Worm (Caenorhabditis elegans) whole organism, young adult: ENCODE data around the gene R13A1.5.

Experiments
- B0261.1 ChIP-seq: sonication (generic microtip); optimal IDR thresholded peaks from 2 replicates; lab custom pipeline; 2016; ENCODE audit warnings: mild to moderate bottlenecking, missing genetic modification characterization, moderate library complexity, missing compliant biosample characterization
- B0336.3 ChIP-seq: fragments of 200-800 bp; sonication (Bioruptor generic); IDR thresholded peaks from 2 replicates; pipeline ENCODE4 v1.3.6; 2022; ENCODE audit warnings: missing genetic modification characterization, missing compliant biosample characterization
- C17E4.6 ChIP-seq: fragments of 200-800 bp; sonication (Bioruptor generic); IDR thresholded peaks from 2 replicates; pipeline ENCODE4 v1.3.6; 2022; ENCODE audit warnings: missing genetic modification reagents, missing genetic modification characterization, missing compliant biosample characterization
- F10E7.11 ChIP-seq: sonication (generic microtip); optimal IDR thresholded peaks from 2 replicates; lab custom pipeline; 2017; ENCODE audit warnings: mild to moderate bottlenecking, missing genetic modification characterization, moderate library complexity, missing compliant biosample characterization
- F22D6.2 ChIP-seq: sonication (generic microtip); optimal IDR thresholded peaks from 2 replicates; lab custom pipeline; 2016; ENCODE audit warnings: mild to moderate bottlenecking, missing genetic modification characterization, missing compliant biosample characterization
- F39B2.1 ChIP-seq: fragments of 200-800 bp; sonication (Bioruptor generic); IDR thresholded peaks from 2 replicates; pipeline ENCODE4 v1.3.6; 2022; ENCODE audit warnings: missing genetic modification reagents, missing genetic modification characterization, missing compliant biosample characterization
- F49E8.2 ChIP-seq: sonication (generic microtip); optimal IDR thresholded peaks from 3 replicates; lab custom pipeline; 2017; ENCODE audit warnings: missing genetic modification characterization, mild to moderate bottlenecking, missing compliant biosample characterization, antibody characterized with exemption, moderate library complexity; ENCODE audit not compliant: insufficient read depth
- F57A8.1 ChIP-seq: fragments of 200-800 bp; sonication (Bioruptor generic); optimal IDR thresholded peaks from 2 replicates; lab custom pipeline; 2018; ENCODE audit warnings: mild to moderate bottlenecking, missing genetic modification characterization, moderate library complexity, missing compliant biosample characterization
- T07F8.4 ChIP-seq: sonication (generic microtip); optimal IDR thresholded peaks from 2 replicates; lab custom pipeline; 2016; ENCODE audit warnings: mild to moderate bottlenecking, missing genetic modification characterization, moderate library complexity, missing compliant biosample characterization
- Y67H2A.10 ChIP-seq: fragments of 200-800 bp; sonication (Bioruptor generic); conservative IDR thresholded peaks from 2 replicates; pipeline ENCODE4 v1.3.6; 2022; ENCODE audit warnings: missing genetic modification reagents, missing genetic modification characterization, missing compliant biosample characterization
- ZK185.1 ChIP-seq: sonication (generic microtip); optimal IDR thresholded peaks from 2 replicates; lab custom pipeline; 2016; ENCODE audit warnings: mild to moderate bottlenecking, missing genetic modification characterization, missing compliant biosample characterization; ENCODE audit not compliant: poor library complexity, severe bottlenecking
- aptf-2 ChIP-seq: fragments of 200-800 bp; sonication (Bioruptor generic); conservative IDR thresholded peaks from 2 replicates; pipeline ENCODE4 v1.3.6; 2022; ENCODE audit warnings: missing genetic modification reagents, missing genetic modification characterization, missing compliant biosample characterization
- attf-3 ChIP-seq: fragments of 200-800 bp; sonication (Bioruptor generic); conservative IDR thresholded peaks from 2 replicates; pipeline ENCODE4 v1.3.6; 2022; ENCODE audit warnings: missing genetic modification reagents, missing genetic modification characterization, missing compliant biosample characterization
- attf-5 ChIP-seq: fragments of 200-800 bp; sonication (Bioruptor generic); optimal IDR thresholded peaks from 2 replicates; lab custom pipeline; 2018; ENCODE audit warnings: mild to moderate bottlenecking, missing genetic modification characterization, missing compliant biosample characterization
- ccch-3 ChIP-seq: fragments of 200-800 bp; sonication (Bioruptor generic); optimal IDR thresholded peaks from 2 replicates; lab custom pipeline; 2018; ENCODE audit warnings: mild to moderate bottlenecking, missing genetic modification characterization, missing compliant biosample characterization
- ceh-100 ChIP-seq: fragments of 200-800 bp; sonication (Bioruptor generic); IDR thresholded peaks from 2 replicates; pipeline ENCODE4 v1.3.6; 2022; ENCODE audit warnings: missing genetic modification reagents, missing genetic modification characterization, missing compliant biosample characterization
- die-1 ChIP-seq: sonication (generic microtip); optimal IDR thresholded peaks from 2 replicates; lab custom pipeline; 2016; ENCODE audit warnings: missing genotype, mild to moderate bottlenecking, missing genetic modification characterization, missing compliant biosample characterization
- egl-18 ChIP-seq: fragments of 200-800 bp; sonication (Bioruptor generic); IDR thresholded peaks from 2 replicates; pipeline ENCODE4 v1.3.6; 2022; ENCODE audit warnings: missing genetic modification reagents, missing genetic modification characterization, missing compliant biosample characterization
- ets-4 ChIP-seq: fragments of 200-800 bp; sonication (Bioruptor generic); optimal IDR thresholded peaks from 2 replicates; lab custom pipeline; 2018; ENCODE audit warnings: mild to moderate bottlenecking, missing genetic modification characterization, missing compliant biosample characterization
- him-1 ChIP-seq: sonication (generic microtip); optimal IDR thresholded peaks from 2 replicates; lab custom pipeline; 2016; ENCODE audit warnings: missing genotype, missing genetic modification reagents, missing genetic modification characterization, missing compliant biosample characterization
- hmg-1.2 ChIP-seq: fragments of 200-800 bp; sonication (Bioruptor generic); IDR thresholded peaks from 2 replicates; pipeline ENCODE4 v1.3.6; 2022; ENCODE audit warnings: missing genetic modification reagents, missing genetic modification characterization, missing compliant biosample characterization
- hrde-1 ChIP-seq: sonication (generic microtip); optimal IDR thresholded peaks from 2 replicates; lab custom pipeline; 2016; ENCODE audit warnings: missing genetic modification characterization, mild to moderate bottlenecking, missing compliant biosample characterization, moderate library complexity, missing genotype, missing genetic modification reagents, borderline replicate concordance
- lin-40 ChIP-seq: sonication (generic microtip); optimal IDR thresholded peaks from 2 replicates; lab custom pipeline; 2016; ENCODE audit warnings: missing genetic modification characterization, mild to moderate bottlenecking, missing compliant biosample characterization, missing genotype, missing genetic modification reagents
- lin-54 ChIP-seq: fragments of 200-800 bp; sonication (Bioruptor generic); optimal IDR thresholded peaks from 2 replicates; lab custom pipeline; 2018; ENCODE audit warnings: mild to moderate bottlenecking, missing genetic modification characterization, missing compliant biosample characterization
- lsl-1 ChIP-seq: fragments of 200-800 bp; sonication (Bioruptor generic); optimal IDR thresholded peaks from 2 replicates; lab custom pipeline; 2018; ENCODE audit warnings: mild to moderate bottlenecking, missing genetic modification characterization, moderate library complexity, missing compliant biosample characterization
- lsy-27 ChIP-seq: sonication (generic microtip); optimal IDR thresholded peaks from 2 replicates; lab custom pipeline; 2017; ENCODE audit warnings: missing genetic modification characterization, mild to moderate bottlenecking, missing compliant biosample characterization, antibody characterized with exemption, missing genotype, borderline replicate concordance; ENCODE audit not compliant: insufficient read depth
- mel-28 ChIP-seq: sonication (generic microtip); optimal IDR thresholded peaks from 2 replicates; lab custom pipeline; 2016; ENCODE audit warnings: borderline replicate concordance, mild to moderate bottlenecking, missing genetic modification characterization, missing compliant biosample characterization
- pbrm-1 ChIP-seq: fragments of 200-800 bp; sonication (Bioruptor generic); IDR thresholded peaks from 2 replicates; pipeline ENCODE4 v1.3.6; 2022; ENCODE audit warnings: missing genetic modification reagents, missing genetic modification characterization, missing compliant biosample characterization
- rcor-1 ChIP-seq: fragments of 200-800 bp; sonication (Bioruptor generic); IDR thresholded peaks from 2 replicates; pipeline ENCODE4 v1.3.6; 2022; ENCODE audit warnings: missing genetic modification reagents, missing genetic modification characterization, missing compliant biosample characterization
- sdz-38 ChIP-seq: sonication (generic microtip); optimal IDR thresholded peaks from 2 replicates; lab custom pipeline; 2016; ENCODE audit warnings: missing genotype, missing genetic modification characterization, missing compliant biosample characterization
- snpc-4 ChIP-seq, 5 experiments: fragments of 150-350 bp in 1 of 5; sonication (generic microtip) in 4 of 5; optimal IDR thresholded peaks; 2 replicates each; lab custom pipeline; 2014 to 2018; ENCODE audit warnings: missing genetic modification characterization in 5 of 5, missing biosample characterization in 3 of 5, antibody characterized with exemption in 2 of 5, mild to moderate bottlenecking in 2 of 5, missing compliant biosample characterization in 2 of 5, missing genotype in 2 of 5, moderate library complexity in 2 of 5, missing genetic modification reagents in 1 of 5
- somi-1 ChIP-seq: fragments of 200-800 bp; sonication (Bioruptor generic); optimal IDR thresholded peaks from 2 replicates; lab custom pipeline; 2018; ENCODE audit warnings: mild to moderate bottlenecking, missing genetic modification characterization, missing compliant biosample characterization
- tbx-9 ChIP-seq: sonication (generic microtip); optimal IDR thresholded peaks from 2 replicates; lab custom pipeline; 2016; ENCODE audit warnings: borderline replicate concordance, missing genetic modification characterization, inconsistent platforms, missing compliant biosample characterization
- xnd-1 ChIP-seq: sonication (generic microtip); optimal IDR thresholded peaks from 2 replicates; lab custom pipeline; 2016; ENCODE audit warnings: missing genotype, missing genetic modification reagents, missing genetic modification characterization, missing compliant biosample characterization
- ztf-6 ChIP-seq: fragments of 200-800 bp; sonication (Bioruptor generic); IDR thresholded peaks from 2 replicates; pipeline ENCODE4 v1.3.6; 2022; ENCODE audit warnings: missing genetic modification reagents, missing genetic modification characterization, missing compliant biosample characterization

Gene R13A1.5

ce11 chrIV:7188528-7189422, 2.9 kb downstream of the R13A1.5 start, which contains the start of gene srlf-7 (continued):
- TF ChIP-seq die-1 = no peak
- no peak for TF ChIP-seq sdz-38 (tag; lab: Kevin White, UChicago)
- no peak for TF ChIP-seq F10E7.11 (tag; lab: Kevin White, UChicago)
- TF ChIP-seq F39B2.1 (GFP tag; lab: Robert Waterston, UW) = no peak
- no peak for TF ChIP-seq hrde-1 (tag; lab: Kevin White, UChicago)
- TF ChIP-seq hmg-1.2 = peak; percentile 42; the same call in 1 of the 2 replicates
- no peak for TF ChIP-seq F57A8.1 (GFP tag; lab: Kevin White, UChicago)
- TF ChIP-seq tbx-9 (tag; lab: Kevin White, UChicago) = no peak
- TF ChIP-seq ceh-100 = no peak
- peak; percentile 70 for TF ChIP-seq ets-4 (GFP tag; lab: Kevin White, UChicago)
- peak; percentile 11 for TF ChIP-seq lin-54
- no peak for TF ChIP-seq ccch-3 (GFP tag; lab: Kevin White, UChicago)
- TF ChIP-seq C17E4.6 (GFP tag; lab: Robert Waterston, UW) = no peak
- no peak for TF ChIP-seq somi-1 (GFP tag; lab: Kevin White, UChicago)
- TF ChIP-seq aptf-2 (GFP tag; lab: Robert Waterston, UW) = no peak
- no peak for TF ChIP-seq him-1 (tag; lab: Kevin White, UChicago)

ce11 chrIV:7188030-7188429, 3.6 kb downstream of the R13A1.5 start, which contains the start of gene C42D4.13:
Gene C42D4.13, minus strand, starts transcription at chrIV:7188130.
- TF ChIP-seq egl-18 (GFP tag; lab: Robert Waterston, UW) = no peak
- no peak for TF ChIP-seq F22D6.2 (tag; lab: Kevin White, UChicago)
- no peak for TF ChIP-seq F49E8.2 (tag; lab: Kevin White, UChicago)
- TF ChIP-seq lsy-27 = no peak
- TF ChIP-seq F10E7.11 (tag; lab: Kevin White, UChicago) = no peak
- no peak for TF ChIP-seq T07F8.4 (tag; lab: Kevin White, UChicago)
- no peak for TF ChIP-seq aptf-2 (GFP tag; lab: Robert Waterston, UW)
- no peak for TF ChIP-seq mel-28 (tag; lab: Kevin White, UChicago)
- no peak for TF ChIP-seq ztf-6 (GFP tag; lab: Robert Waterston, UW)
- TF ChIP-seq, all 124 proteins: peak for 0

- TF ChIP-seq lsl-1 (GFP tag; lab: Kevin White, UChicago) = no peak
- no peak for TF ChIP-seq lin-54
- TF ChIP-seq Y67H2A.10 (GFP tag; lab: Robert Waterston, UW) = no peak
- no peak for TF ChIP-seq xnd-1 (tag; lab: Kevin White, UChicago)
- TF ChIP-seq pbrm-1 (GFP tag; lab: Robert Waterston, UW) = no peak
- no peak for TF ChIP-seq attf-3 (GFP tag; lab: Robert Waterston, UW)
- TF ChIP-seq, all 124 proteins: peak for 0
These were observed 4.9 kb downstream of the R13A1.5 start, which contains the start of gene str-249 for ce11 chrIV:7186756-7187155. Gene str-249, minus strand, starts transcription at chrIV:7186856.

ce11 chrIV:7184597-7184996, 7.0 kb downstream of the R13A1.5 start, which contains the start of gene clec-179:
Gene clec-179, minus strand, starts transcription at chrIV:7184697.
- no peak for TF ChIP-seq snpc-4 (GFP tag; optimal IDR thresholded peaks at IDR 0.05; lab: Kevin White, UChicago)
- TF ChIP-seq snpc-4 (tag; optimal IDR thresholded peaks at IDR 0.05; lab: Kevin White, UChicago) = no peak
- no peak for TF ChIP-seq F57A8.1 (GFP tag; lab: Kevin White, UChicago)
- TF ChIP-seq attf-5 = no peak
- TF ChIP-seq B0336.3 = no peak
- no peak for TF ChIP-seq ZK185.1 (tag; lab: Kevin White, UChicago)
- no peak for TF ChIP-seq rcor-1 (GFP tag; lab: Robert Waterston, UW)
- no peak for TF ChIP-seq hrde-1 (tag; lab: Kevin White, UChicago)
- no peak for TF ChIP-seq lin-40 (tag; lab: Kevin White, UChicago)
- TF ChIP-seq B0261.1 (tag; lab: Kevin White, UChicago) = no peak
